Worm (Caenorhabditis elegans): Measurements from ENCODE around the gene cpi-1.

cpi-1 gene

ce11 chrIV:6130437-6130836 is 37.0 kb upstream of the cpi-1 start:
- TF ChIP-seq fkh-3 (tag; optimal IDR thresholded peaks at IDR 0.05) (no peak), hmg-20 (GFP tag; IDR thresholded peaks at IDR 0.05) (no peak), hlh-12 (tag; optimal IDR thresholded peaks at IDR 0.05) (no peak), nhr-120 (GFP tag; IDR thresholded peaks at IDR 0.05) (no peak), ceh-58 (GFP tag; IDR thresholded peaks at IDR 0.05) (no peak), attf-3 (GFP tag; conservative IDR thresholded peaks at IDR 0.05) (no peak), attf-6 (GFP tag; IDR thresholded peaks at IDR 0.05) (no peak), F23B12.7 (tag; optimal IDR thresholded peaks at IDR 0.05; ENCODE audit: insufficient read depth) (no peak), lin-54 (GFP tag; optimal IDR thresholded peaks at IDR 0.05) (no peak), dpl-1 (GFP tag; optimal IDR thresholded peaks at IDR 0.05) (no peak), C06A6.2 (GFP tag; conservative IDR thresholded peaks at IDR 0.05) (no peak), die-1 (tag; optimal IDR thresholded peaks at IDR 0.05) (no peak), F37B4.10 (GFP tag; IDR thresholded peaks at IDR 0.05) (no peak), Y56A3A.18 (GFP tag; IDR thresholded peaks at IDR 0.05) (no peak)

ce11 chrIV:6127252-6127930 is 33.9 kb upstream of the cpi-1 start, which contains the start of gene M03D4.4:
Gene M03D4.4, minus strand, starts transcription at chrIV:6127302.
- no peak for TF ChIP-seq K11D2.4 (GFP tag; IDR thresholded peaks at IDR 0.05)

- peak; percentile 95 for TF ChIP-seq B0336.3 (GFP tag; IDR thresholded peaks at IDR 0.05)
- TF ChIP-seq B0261.1 (tag; optimal IDR thresholded peaks at IDR 0.05), result no peak
- no peak for TF ChIP-seq gei-17 (GFP tag; optimal IDR thresholded peaks at IDR 0.05)
- TF ChIP-seq ets-4 (GFP tag; optimal IDR thresholded peaks at IDR 0.05), result no peak
- no peak for TF ChIP-seq Y67H2A.10 (GFP tag; conservative IDR thresholded peaks at IDR 0.05)
- peak; percentile 67; the same call in 1 of the 2 replicates for TF ChIP-seq F39B2.1 (GFP tag; IDR thresholded peaks at IDR 0.05)
- TF ChIP-seq ceh-58 (GFP tag; IDR thresholded peaks at IDR 0.05), result no peak
- TF ChIP-seq let-526 (GFP tag; IDR thresholded peaks at IDR 0.05), result peak; percentile 69; the same call in 1 of the 2 replicates
- peak; percentile 84 for TF ChIP-seq lin-26 (GFP tag; IDR thresholded peaks at IDR 0.05)
- TF ChIP-seq zfh-2 (GFP tag; conservative IDR thresholded peaks at IDR 0.05), result no peak
- TF ChIP-seq rec-8 (tag; optimal IDR thresholded peaks at IDR 0.05), result peak; percentile 30 to 72
- TF ChIP-seq ztf-25 (GFP tag; IDR thresholded peaks at IDR 0.05), result no peak
- no peak for TF ChIP-seq rpc-1 (optimal IDR thresholded peaks at IDR 0.05)
- peak; percentile 1 for TF ChIP-seq rpc-1 (tag; optimal IDR thresholded peaks at IDR 0.05)
- TF ChIP-seq cebp-1 (GFP tag; IDR thresholded peaks at IDR 0.05), result no peak
- TF ChIP-seq cebp-1 (tag; optimal IDR thresholded peaks at IDR 0.05), result peak; percentile 42
- TF ChIP-seq xnd-1 (tag; optimal IDR thresholded peaks at IDR 0.05), result peak; percentile 66
- no peak for TF ChIP-seq F22D6.2 (tag; optimal IDR thresholded peaks at IDR 0.05)
- TF ChIP-seq athp-1 (tag; optimal IDR thresholded peaks at IDR 0.05), result peak; percentile 80
- TF ChIP-seq snpc-4 (GFP tag; optimal IDR thresholded peaks at IDR 0.05), result peak; percentile 99
- TF ChIP-seq snpc-4 (tag; optimal IDR thresholded peaks at IDR 0.05), result peak; percentile 98 to 99 (median 98)
- no peak for TF ChIP-seq nhr-179 (tag; optimal IDR thresholded peaks at IDR 0.05)
- no peak for TF ChIP-seq bed-1 (GFP tag; IDR thresholded peaks at IDR 0.05)
- no peak for TF ChIP-seq attf-5 (GFP tag; optimal IDR thresholded peaks at IDR 0.05)
- no peak for TF ChIP-seq F57A8.1 (GFP tag; optimal IDR thresholded peaks at IDR 0.05)
- TF ChIP-seq ztf-6 (GFP tag; IDR thresholded peaks at IDR 0.05), result no peak
- TF ChIP-seq mxl-1 (tag; optimal IDR thresholded peaks at IDR 0.05), result no peak
- TF ChIP-seq ceh-100 (GFP tag; IDR thresholded peaks at IDR 0.05), result peak; percentile 33; the same call in 1 of the 2 replicates
- TF ChIP-seq atf-7 (tag; optimal IDR thresholded peaks at IDR 0.05), result no peak
- TF ChIP-seq Y53F4B.3 (GFP tag; IDR thresholded peaks at IDR 0.05), result peak; percentile 59; the same call in 1 of the 2 replicates
- no peak for TF ChIP-seq ceh-27 (GFP tag; optimal IDR thresholded peaks at IDR 0.05)
- TF ChIP-seq ama-1 (optimal IDR thresholded peaks at IDR 0.05), result no peak
- no peak for TF ChIP-seq ama-1 (GFP tag; optimal IDR thresholded peaks at IDR 0.05)
- TF ChIP-seq hlh-12 (tag; optimal IDR thresholded peaks at IDR 0.05), result no peak
Observed at ce11 chrIV:6117741-6118265, 24.3 kb upstream of the cpi-1 start, which contains the start of gene zen-4. Gene zen-4, plus strand, starts transcription at chrIV:6118215.

Measured in whole organism, young adult.